Worm (Caenorhabditis elegans) whole organism, early embryonic: ENCODE data around the gene eor-1.

Experiments used
- B0310.2 ChIP-seq: sonication (generic microtip); optimal IDR thresholded peaks from 2 replicates; lab custom pipeline; 2016; ENCODE audit warnings: mild to moderate bottlenecking, missing genetic modification characterization, missing compliant biosample characterization
- F13C5.2 ChIP-seq: sonication (generic microtip); optimal IDR thresholded peaks from 2 replicates; lab custom pipeline; 2017; ENCODE audit warnings: mild to moderate bottlenecking, missing genetic modification characterization, inconsistent platforms, missing compliant biosample characterization
- aly-1 ChIP-seq: sonication (generic microtip); optimal IDR thresholded peaks from 2 replicates; lab custom pipeline; 2016; ENCODE audit warnings: missing genetic modification characterization, missing compliant biosample characterization
- ama-1 ChIP-seq: fragments of 150-350 bp; optimal IDR thresholded peaks from 2 replicates; lab custom pipeline; 2014
- ceh-13 ChIP-seq: fragments of 200-800 bp; sonication (Bioruptor generic); optimal IDR thresholded peaks from 2 replicates; lab custom pipeline; 2018; ENCODE audit warnings: mild to moderate bottlenecking, missing genetic modification characterization, missing compliant biosample characterization
- ets-7 ChIP-seq: sonication (generic microtip); optimal IDR thresholded peaks from 2 replicates; lab custom pipeline; 2016; ENCODE audit warnings: missing genotype, missing genetic modification characterization, missing compliant biosample characterization
- flt-1 ChIP-seq: fragments of 200-800 bp; sonication (Bioruptor generic); IDR thresholded peaks from 2 replicates; pipeline ENCODE4 v1.3.6; 2022; ENCODE audit warnings: missing genetic modification characterization, missing compliant biosample characterization
- hmbx-1 ChIP-seq: sonication (generic microtip); optimal IDR thresholded peaks from 2 replicates; lab custom pipeline; 2016; ENCODE audit warnings: mild to moderate bottlenecking, missing genetic modification characterization, missing compliant biosample characterization
- hmg-4 ChIP-seq: fragments of 200-800 bp; sonication (Bioruptor generic); optimal IDR thresholded peaks from 2 replicates; lab custom pipeline; 2018; ENCODE audit warnings: mild to moderate bottlenecking, missing genetic modification characterization, missing compliant biosample characterization
- hnd-1 ChIP-seq: sonication (generic microtip); optimal IDR thresholded peaks from 2 replicates; lab custom pipeline; 2016; ENCODE audit warnings: missing genetic modification characterization, missing compliant biosample characterization
- tbx-37 ChIP-seq: fragments of 200-800 bp; sonication (Bioruptor generic); conservative IDR thresholded peaks from 2 replicates; pipeline ENCODE4 v1.3.6; 2022; ENCODE audit warnings: missing genetic modification reagents, missing genetic modification characterization, missing compliant biosample characterization

- TF ChIP-seq aly-1 (tag; lab: Kevin White, UChicago) (no peak), ceh-13 (no peak), tbx-37 (GFP tag; lab: Robert Waterston, UW) (no peak), ama-1 (lab: Kevin White, UChicago) (no peak), hnd-1 (no peak), flt-1 (GFP tag; lab: Robert Waterston, UW) (no peak), hmbx-1 (tag; lab: Kevin White, UChicago) (no peak), hmg-4 (GFP tag; lab: Kevin White, UChicago) (no peak), B0310.2 (tag; lab: Kevin White, UChicago) (no peak), ets-7 (tag; lab: Kevin White, UChicago) (no peak), F13C5.2 (tag; lab: Kevin White, UChicago) (no peak)
Measured at ce11 chrIV:4799114-4799513, at the start of gene eor-1.
